Fruit fly (Drosophila melanogaster) whole organism, embryonic: ENCODE data around the gene CG4653.
A peak's percentile ranks its signal among the peaks of the same experiment; 100 is the strongest.

Source experiments
- Antp ChIP-seq: fragments of 200-800 bp; sonication (Bioruptor generic); optimal IDR thresholded peaks from 3 replicates; lab custom pipeline; 2016; ENCODE audit warnings: missing biosample characterization, missing genetic modification characterization
- Atf-2 ChIP-seq: fragments of 200-800 bp; sonication (Bioruptor generic); optimal IDR thresholded peaks from 2 replicates; lab custom pipeline; 2016; ENCODE audit warnings: missing biosample characterization, missing genetic modification characterization
- CG11247 ChIP-seq: fragments of 200-800 bp; sonication (Bioruptor generic); IDR thresholded peaks from 2 replicates; pipeline ENCODE4 v1.3.6; 2022; ENCODE audit warnings: missing biosample characterization, missing genetic modification characterization
- CG11504 ChIP-seq: fragments of 200-800 bp; sonication (Bioruptor generic); optimal IDR thresholded peaks from 3 replicates; lab custom pipeline; 2019; ENCODE audit warnings: missing biosample characterization, mild to moderate bottlenecking, missing genetic modification characterization, moderate library complexity
- CG12659 ChIP-seq: fragments of 200-800 bp; sonication (Bioruptor generic); optimal IDR thresholded peaks from 3 replicates; lab custom pipeline; 2017; ENCODE audit warnings: mild to moderate bottlenecking, missing biosample characterization, missing genetic modification reagents, missing genetic modification characterization
- CG12942 ChIP-seq: fragments of 200-800 bp; sonication (Bioruptor generic); optimal IDR thresholded peaks from 3 replicates; lab custom pipeline; 2016; ENCODE audit warnings: missing biosample characterization, missing genetic modification characterization
- CG13894 ChIP-seq: fragments of 200-800 bp; sonication (Bioruptor generic); optimal IDR thresholded peaks from 3 replicates; lab custom pipeline; 2018; ENCODE audit warnings: missing biosample characterization, mild to moderate bottlenecking, missing genetic modification characterization, moderate library complexity
- CG14710 ChIP-seq: fragments of 200-800 bp; sonication (Bioruptor generic); optimal IDR thresholded peaks from 3 replicates; lab custom pipeline; 2019; ENCODE audit warnings: missing biosample characterization, mild to moderate bottlenecking, missing genetic modification characterization, moderate library complexity
- CG15514 ChIP-seq: fragments of 200-800 bp; sonication (Bioruptor generic); optimal IDR thresholded peaks from 3 replicates; lab custom pipeline; 2017; ENCODE audit warnings: missing biosample characterization, missing genetic modification characterization, mild to moderate bottlenecking, moderate library complexity, missing genetic modification reagents
- CG1603 ChIP-seq: fragments of 200-800 bp; sonication (Bioruptor generic); optimal IDR thresholded peaks from 2 replicates; lab custom pipeline; 2019; ENCODE audit warnings: missing biosample characterization, mild to moderate bottlenecking, missing genetic modification characterization, moderate library complexity
- CG17359 ChIP-seq: fragments of 200-800 bp; sonication (Bioruptor generic); optimal IDR thresholded peaks from 3 replicates; lab custom pipeline; 2018; ENCODE audit warnings: missing biosample characterization, mild to moderate bottlenecking, missing genetic modification characterization, moderate library complexity
- CG2120 ChIP-seq: fragments of 200-800 bp; sonication (Bioruptor generic); optimal IDR thresholded peaks from 3 replicates; lab custom pipeline; 2016; ENCODE audit warnings: missing biosample characterization, missing genetic modification characterization
- CG42726 ChIP-seq: fragments of 200-800 bp; sonication (Bioruptor generic); IDR thresholded peaks from 2 replicates; pipeline ENCODE4 v1.3.6; 2022; ENCODE audit warnings: missing biosample characterization, missing genetic modification characterization; ENCODE audit not compliant: partially characterized antibody
- CG4360 ChIP-seq: fragments of 200-800 bp; sonication (Bioruptor generic); IDR thresholded peaks from 2 replicates; pipeline ENCODE4 v1.3.6; 2022; ENCODE audit warnings: missing biosample characterization, missing genetic modification characterization
- CG4617 ChIP-seq: fragments of 200-800 bp; sonication (Bioruptor generic); optimal IDR thresholded peaks from 3 replicates; lab custom pipeline; 2016; ENCODE audit warnings: missing biosample characterization, missing genetic modification characterization, borderline replicate concordance
- CG7987 ChIP-seq: fragments of 200-800 bp; sonication (Bioruptor generic); optimal IDR thresholded peaks from 2 replicates; lab custom pipeline; 2018; ENCODE audit warnings: missing biosample characterization, mild to moderate bottlenecking, missing genetic modification characterization, moderate library complexity
- CG9609 ChIP-seq: fragments of 200-800 bp; sonication (Bioruptor generic); optimal IDR thresholded peaks from 3 replicates; lab custom pipeline; 2016; ENCODE audit warnings: missing biosample characterization, missing genetic modification characterization
- CG9932 ChIP-seq: fragments of 200-800 bp; sonication (Bioruptor generic); IDR thresholded peaks from 2 replicates; pipeline ENCODE4 v1.3.6; 2022; ENCODE audit warnings: missing biosample characterization, missing genetic modification characterization
- CTCF ChIP-seq: fragments of 200-800 bp; sonication (Bioruptor generic); optimal IDR thresholded peaks from 2 replicates; lab custom pipeline; 2017; ENCODE audit warnings: missing biosample characterization, mild to moderate bottlenecking, missing genetic modification characterization, moderate library complexity
- CoRest ChIP-seq: fragments of 200-800 bp; sonication (Bioruptor generic); optimal IDR thresholded peaks from 3 replicates; lab custom pipeline; 2018; ENCODE audit warnings: missing biosample characterization, mild to moderate bottlenecking, missing genetic modification characterization, moderate library complexity
- E2f2 ChIP-seq: fragments of 200-800 bp; sonication (Bioruptor generic); IDR thresholded peaks from 2 replicates; pipeline ENCODE4 v1.3.6; 2022; ENCODE audit warnings: missing biosample characterization, missing genetic modification characterization
- Gug ChIP-seq: fragments of 200-800 bp; sonication (Bioruptor generic); IDR thresholded peaks from 4 replicates; pipeline ENCODE4 v1.3.6; 2022; ENCODE audit warnings: missing biosample characterization, missing genetic modification characterization
- HLH54F ChIP-seq: fragments of 200-800 bp; sonication (Bioruptor generic); optimal IDR thresholded peaks from 3 replicates; lab custom pipeline; 2016; ENCODE audit warnings: missing biosample characterization, missing genetic modification characterization
- Hmx ChIP-seq: fragments of 200-800 bp; sonication (Bioruptor generic); optimal IDR thresholded peaks from 2 replicates; lab custom pipeline; 2016; ENCODE audit warnings: missing biosample characterization, missing genetic modification characterization
- Hr78 ChIP-seq, 2 experiments: fragments of 200-800 bp in 1 of 2; fragments of >200 bp in 1 of 2; sonication (Bioruptor generic) in 1 of 2; optimal IDR thresholded peaks; 2 replicates each; lab custom pipeline; 2017 to 2019; ENCODE audit warnings: missing biosample characterization in 2 of 2, missing genetic modification characterization in 2 of 2, mild to moderate bottlenecking in 1 of 2, moderate library complexity in 1 of 2
- Lhr ChIP-seq: fragments of 200-800 bp; sonication (Bioruptor generic); optimal IDR thresholded peaks from 3 replicates; lab custom pipeline; 2017; ENCODE audit warnings: mild to moderate bottlenecking, missing biosample characterization, missing genetic modification reagents, missing genetic modification characterization
- MBD-R2 ChIP-seq: fragments of 200-800 bp; sonication (Bioruptor generic); IDR thresholded peaks from 2 replicates; pipeline ENCODE4 v1.3.6; 2022; ENCODE audit warnings: missing biosample characterization, missing genetic modification characterization
- Med ChIP-seq: fragments of 200-800 bp; sonication (Bioruptor generic); peaks from one replicate; lab custom pipeline; 2016; ENCODE audit warnings: missing biosample characterization, missing genetic modification characterization, mild to moderate bottlenecking, inconsistent platforms, moderate library complexity
- Opbp ChIP-seq: fragments of 200-800 bp; sonication (Bioruptor generic); IDR thresholded peaks from 3 replicates; pipeline ENCODE4 v1.3.6; 2022; ENCODE audit warnings: missing biosample characterization, missing genetic modification characterization; ENCODE audit not compliant: partially characterized antibody
- Rfx ChIP-seq: fragments of 200-800 bp; sonication (Bioruptor generic); IDR thresholded peaks from 2 replicates; pipeline ENCODE4 v1.3.6; 2022; ENCODE audit warnings: missing biosample characterization, missing genetic modification characterization
- ap ChIP-seq: fragments of 200-800 bp; sonication (Bioruptor generic); IDR thresholded peaks from 2 replicates; pipeline ENCODE4 v1.3.6; 2022; ENCODE audit warnings: missing biosample characterization, missing genetic modification characterization
- ase ChIP-seq: fragments of 200-800 bp; sonication (Bioruptor generic); IDR thresholded peaks from 3 replicates; pipeline ENCODE4 v1.3.6; 2022; ENCODE audit warnings: missing biosample characterization, missing genetic modification characterization
- ato ChIP-seq: fragments of 200-800 bp; sonication (Bioruptor generic); IDR thresholded peaks from 2 replicates; pipeline ENCODE4 v1.3.6; 2022; ENCODE audit warnings: missing biosample characterization, missing genetic modification characterization; ENCODE audit not compliant: partially characterized antibody
- bigmax ChIP-seq: fragments of 200-800 bp; sonication (Bioruptor generic); optimal IDR thresholded peaks from 2 replicates; lab custom pipeline; 2018; ENCODE audit warnings: missing biosample characterization, mild to moderate bottlenecking, missing genetic modification characterization
- da ChIP-seq: fragments of 200-800 bp; sonication (Bioruptor generic); optimal IDR thresholded peaks from 2 replicates; lab custom pipeline; 2016; ENCODE audit warnings: missing biosample characterization, missing genetic modification characterization
- ewg ChIP-seq: fragments of 200-800 bp; sonication (Bioruptor generic); optimal IDR thresholded peaks from 3 replicates; lab custom pipeline; 2017; ENCODE audit warnings: mild to moderate bottlenecking, missing biosample characterization, missing genetic modification reagents, missing genetic modification characterization
- fu2 ChIP-seq: fragments of 200-800 bp; sonication (Bioruptor generic); optimal IDR thresholded peaks from 2 replicates; lab custom pipeline; 2016; ENCODE audit warnings: missing biosample characterization, missing genetic modification characterization
- gsb ChIP-seq: fragments of 200-800 bp; sonication (Bioruptor generic); IDR thresholded peaks from 2 replicates; pipeline ENCODE4 v1.3.6; 2022; ENCODE audit warnings: missing biosample characterization, missing genetic modification characterization
- hb ChIP-seq: fragments of 200-800 bp; sonication (Bioruptor generic); IDR thresholded peaks from 3 replicates; pipeline ENCODE4 v1.3.6; 2022; ENCODE audit warnings: missing biosample characterization, missing genetic modification characterization; ENCODE audit not compliant: partially characterized antibody
- hbn ChIP-seq: fragments of 200-800 bp; sonication (Bioruptor generic); IDR thresholded peaks from 2 replicates; pipeline ENCODE4 v1.3.6; 2022; ENCODE audit warnings: missing biosample characterization, missing genetic modification characterization; ENCODE audit not compliant: partially characterized antibody
- ind ChIP-seq: fragments of 200-800 bp; sonication (Bioruptor generic); optimal IDR thresholded peaks from 3 replicates; lab custom pipeline; 2016; ENCODE audit warnings: missing biosample characterization, missing genetic modification characterization
- jing ChIP-seq: fragments of 200-800 bp; sonication (Bioruptor generic); optimal IDR thresholded peaks from 2 replicates; lab custom pipeline; 2018; ENCODE audit warnings: missing biosample characterization, mild to moderate bottlenecking, missing genetic modification characterization
- kni ChIP-seq: fragments of 200-800 bp; sonication (Bioruptor generic); optimal IDR thresholded peaks from 3 replicates; lab custom pipeline; 2017; ENCODE audit warnings: mild to moderate bottlenecking, missing biosample characterization, missing genetic modification reagents, missing genetic modification characterization
- nerfin-1 ChIP-seq: fragments of 200-800 bp; sonication (Bioruptor generic); optimal IDR thresholded peaks from 3 replicates; lab custom pipeline; 2019; ENCODE audit warnings: missing biosample characterization, mild to moderate bottlenecking, missing genetic modification characterization, moderate library complexity
- nmo ChIP-seq: fragments of 200-800 bp; sonication (Bioruptor generic); optimal IDR thresholded peaks from 2 replicates; lab custom pipeline; 2018; ENCODE audit warnings: missing biosample characterization, mild to moderate bottlenecking, missing genetic modification characterization, moderate library complexity
- row ChIP-seq: fragments of 200-800 bp; sonication (Bioruptor generic); IDR thresholded peaks from 3 replicates; pipeline ENCODE4 v1.3.6; 2022; ENCODE audit warnings: missing biosample characterization, missing genetic modification characterization
- slp2 ChIP-seq: fragments of 200-800 bp; sonication (Bioruptor generic); optimal IDR thresholded peaks from 2 replicates; lab custom pipeline; 2016; ENCODE audit warnings: missing biosample characterization, missing genetic modification characterization
- trem ChIP-seq: fragments of 200-800 bp; optimal IDR thresholded peaks from 3 replicates; lab custom pipeline; 2019; ENCODE audit warnings: missing biosample characterization, mild to moderate bottlenecking, missing genetic modification characterization, moderate library complexity
- zen2 ChIP-seq: fragments of 200-800 bp; sonication (Bioruptor generic); IDR thresholded peaks from 3 replicates; pipeline ENCODE4 v1.3.6; 2022; ENCODE audit warnings: missing biosample characterization, missing genetic modification characterization; ENCODE audit not compliant: partially characterized antibody
- zfh2 ChIP-seq: fragments of 200-800 bp; sonication (Bioruptor generic); optimal IDR thresholded peaks from 2 replicates; lab custom pipeline; 2016; ENCODE audit warnings: missing biosample characterization, missing genetic modification characterization

CG4653 gene

dm6 chrX:16695658-16696181, 8.2 kb upstream of the CG4653 start, which contains the start of gene CG4678 (continued):
- TF ChIP-seq CG2120 (GFP tag; lab: Kevin White, UChicago) (no peak), CG4360 (GFP tag; lab: Robert Waterston, UW) (no peak), ato (GFP tag; lab: Robert Waterston, UW) (no peak), Opbp (GFP tag; lab: Robert Waterston, UW) (peak; percentile 52; the same call in 2 of the 3 replicates), nmo (GFP tag; lab: Kevin White, UChicago) (peak; percentile 20), Gug (GFP tag; lab: Robert Waterston, UW) (no peak), CG7987 (GFP tag; lab: Kevin White, UChicago) (no peak), da (GFP tag; lab: Kevin White, UChicago) (no peak), CG13894 (tag; lab: Kevin White, UChicago) (no peak), row (GFP tag; lab: Robert Waterston, UW) (0 out of 3 replicates have a peak, but pooled peaks have one; percentile 20), CG9609 (GFP tag; lab: Kevin White, UChicago) (peak; percentile 6), Hmx (no peak), CG9932 (GFP tag; lab: Robert Waterston, UW) (0 out of 2 replicates have a peak, but pooled peaks have one; percentile 12), E2f2 (GFP tag; lab: Robert Waterston, UW) (peak; percentile 89), nerfin-1 (tag; lab: Kevin White, UChicago) (no peak), CoRest (tag; lab: Kevin White, UChicago) (peak; percentile 42), Hr78 (GFP tag; optimal IDR thresholded peaks at IDR 0.05; lab: Kevin White, UChicago) (no peak), CG4617 (GFP tag; lab: Kevin White, UChicago) (no peak), CG12942 (GFP tag; lab: Kevin White, UChicago) (no peak), CG17359 (peak; percentile 8), CG1603 (peak; percentile 49), ind (GFP tag; lab: Kevin White, UChicago) (no peak), kni (no peak), ap (no peak), trem (tag; lab: Kevin White, UChicago) (peak; percentile 17), Atf-2 (GFP tag; lab: Kevin White, UChicago) (no peak), CG15514 (GFP tag; lab: Kevin White, UChicago) (peak; percentile 24), CG42726 (peak; percentile 51; the same call in 1 of the 2 replicates), Lhr (GFP tag; lab: Kevin White, UChicago) (peak; percentile 43), Rfx (GFP tag; lab: Robert Waterston, UW) (peak; percentile 26; the same call in 1 of the 2 replicates), hb (GFP tag; lab: Robert Waterston, UW) (no peak), Antp (GFP tag; lab: Kevin White, UChicago) (no peak), bigmax (no peak), ase (GFP tag; lab: Robert Waterston, UW) (no peak), jing (no peak), CG11504 (tag; lab: Kevin White, UChicago) (peak; percentile 51), zen2 (GFP tag; lab: Robert Waterston, UW) (no peak), MBD-R2 (GFP tag; lab: Robert Waterston, UW) (peak; percentile 35; the same call in 1 of the 2 replicates), CG11247 (no peak), zfh2 (GFP tag; lab: Kevin White, UChicago) (no peak), fu2 (GFP tag; lab: Kevin White, UChicago) (no peak), Med (GFP tag; lab: Kevin White, UChicago) (peak; percentile 81), slp2 (GFP tag; lab: Kevin White, UChicago) (no peak), CTCF (GFP tag; lab: Kevin White, UChicago) (peak; percentile 56), hbn (no peak), CG12659 (GFP tag; lab: Kevin White, UChicago) (peak; percentile 36), HLH54F (GFP tag; lab: Kevin White, UChicago) (no peak), ewg (GFP tag; lab: Kevin White, UChicago) (peak; percentile 0), CG14710 (tag; lab: Kevin White, UChicago) (peak; percentile 23), gsb (no peak)
